Fruit fly (Drosophila melanogaster) whole organism: ENCODE measurements around the gene elg1.

Source experiments
- CG8478 ChIP-seq: fragments of >200 bp; optimal IDR thresholded peaks from 2 replicates; lab custom pipeline; 2018; ENCODE audit warnings: inconsistent platforms
- EcR ChIP-seq, 2 experiments: fragments of >200 bp; optimal IDR thresholded peaks; 2 replicates each; lab custom pipeline; 2017; ENCODE audit warnings: missing biosample characterization in 2 of 2, missing genetic modification characterization in 2 of 2, missing genetic modification reagents in 2 of 2
- psq ChIP-seq: fragments of >200 bp; optimal IDR thresholded peaks from 2 replicates; lab custom pipeline; 2017

DNA sequence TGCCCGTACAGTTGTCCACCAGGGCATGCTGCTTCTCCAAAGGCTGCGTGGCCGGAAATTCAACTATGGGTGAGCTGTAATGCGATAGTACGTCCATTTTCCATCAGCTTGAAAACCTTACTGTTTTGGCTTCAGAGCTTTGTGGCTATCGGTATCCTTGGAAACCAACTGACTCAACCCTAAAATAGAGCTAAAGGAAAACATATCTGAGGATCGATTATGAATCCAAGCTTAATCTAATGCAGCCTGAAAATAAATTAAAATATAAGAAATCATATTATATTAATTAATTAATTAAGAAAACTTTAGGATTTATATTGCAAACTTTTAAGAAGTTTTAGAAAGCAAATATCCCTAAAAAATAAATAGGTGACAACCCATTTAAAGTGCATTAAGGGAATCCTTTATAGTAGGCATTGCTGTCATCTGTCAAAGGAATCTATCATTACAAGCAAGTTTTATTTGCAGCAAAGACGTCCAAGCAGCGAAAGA, 34.4 kb upstream of the elg1 start, which contains the start of the genes CG13074 and ATPsynbetaL:
- TF ChIP-seq psq (no peak), CG8478 (lab: Kevin White, UChicago) (no peak), EcR (GFP tag; optimal IDR thresholded peaks at IDR 0.05; lab: Kevin White, UChicago) (no peak)
